Fruit fly (Drosophila melanogaster) whole organism, wandering third instar larva: ENCODE results near the gene Acph-1.

Experiments used
- Abd-B ChIP-seq: fragments of >200 bp; optimal IDR thresholded peaks from 2 replicates; lab custom pipeline; 2017; ENCODE audit warnings: missing biosample characterization, missing genetic modification characterization
- CG9705 ChIP-seq: fragments of 200-800 bp; sonication (Bioruptor generic); optimal IDR thresholded peaks from 2 replicates; lab custom pipeline; 2018; ENCODE audit warnings: missing biosample characterization, mild to moderate bottlenecking, missing genetic modification characterization
- CrebA ChIP-seq: fragments of 200-800 bp; sonication (Bioruptor generic); optimal IDR thresholded peaks from 2 replicates; lab custom pipeline; 2016; ENCODE audit warnings: missing biosample characterization, mild to moderate bottlenecking, missing genetic modification characterization, borderline replicate concordance
- Dfd ChIP-seq: fragments of >200 bp; optimal IDR thresholded peaks from 2 replicates; lab custom pipeline; 2017; ENCODE audit warnings: missing biosample characterization, missing genetic modification characterization
- Dif ChIP-seq: fragments of 200-275, 200-300 bp; sonication (Bioruptor generic); optimal IDR thresholded peaks from 2 replicates; lab custom pipeline; 2018; ENCODE audit warnings: missing biosample characterization, missing genetic modification characterization; ENCODE audit not compliant: partially characterized antibody
- GATAd ChIP-seq: sonication (Bioruptor generic); optimal IDR thresholded peaks from 2 replicates; lab custom pipeline; 2016; ENCODE audit warnings: missing biosample characterization, missing genetic modification characterization
- HLH106 ChIP-seq: fragments of 200-800 bp; optimal IDR thresholded peaks from 3 replicates; lab custom pipeline; 2019; ENCODE audit warnings: missing biosample characterization, mild to moderate bottlenecking, missing genetic modification characterization, moderate library complexity
- Hnf4 ChIP-seq: fragments of 200-800 bp; sonication (Bioruptor generic); optimal IDR thresholded peaks from 2 replicates; lab custom pipeline; 2016; ENCODE audit warnings: missing biosample characterization, mild to moderate bottlenecking, missing genetic modification characterization
- Hr78 ChIP-seq: fragments of >200 bp; optimal IDR thresholded peaks from 2 replicates; lab custom pipeline; 2017; ENCODE audit warnings: missing biosample characterization, missing genetic modification characterization
- Jra ChIP-seq: sonication (Bioruptor generic); optimal IDR thresholded peaks from 2 replicates; lab custom pipeline; 2016; ENCODE audit warnings: missing biosample characterization, missing genetic modification characterization
- Myc ChIP-seq: fragments of >200 bp; optimal IDR thresholded peaks from 2 replicates; lab custom pipeline; 2017
- N ChIP-seq: fragments of >200 bp; optimal IDR thresholded peaks from 2 replicates; lab custom pipeline; 2018; ENCODE audit warnings: missing biosample characterization, missing external identifiers, missing genetic modification characterization
- OdsH ChIP-seq: fragments of 200-800 bp; sonication (Bioruptor generic); optimal IDR thresholded peaks from 2 replicates; lab custom pipeline; 2016; ENCODE audit warnings: missing biosample characterization, mild to moderate bottlenecking, missing genetic modification characterization
- Rel ChIP-seq, 2 experiments: fragments of 200-800 bp; sonication (Bioruptor generic) in 1 of 2; optimal IDR thresholded peaks; 2 replicates in 1 of 2; 3 replicates in 1 of 2; lab custom pipeline; 2016 to 2019; ENCODE audit warnings: mild to moderate bottlenecking in 2 of 2, missing biosample characterization in 2 of 2, missing genetic modification characterization in 2 of 2, moderate library complexity in 1 of 2
- Sp1 ChIP-seq: fragments of 200-800 bp; sonication (Bioruptor generic); optimal IDR thresholded peaks from 3 replicates; lab custom pipeline; 2019; ENCODE audit warnings: missing biosample characterization, mild to moderate bottlenecking, missing genetic modification characterization, moderate library complexity
- Vsx2 ChIP-seq: fragments of 200-300, 225-300 bp; sonication (Bioruptor generic); optimal IDR thresholded peaks from 2 replicates; lab custom pipeline; 2018; ENCODE audit warnings: missing biosample characterization, missing genetic modification characterization; ENCODE audit not compliant: partially characterized antibody
- br ChIP-seq: fragments of 200-800 bp; sonication (Bioruptor generic); optimal IDR thresholded peaks from 2 replicates; lab custom pipeline; 2016; ENCODE audit warnings: missing biosample characterization, missing genetic modification characterization
- brk ChIP-seq: fragments of 200-800 bp; sonication (Bioruptor generic); optimal IDR thresholded peaks from 2 replicates; lab custom pipeline; 2016; ENCODE audit warnings: missing biosample characterization, mild to moderate bottlenecking, missing genetic modification characterization
- dl ChIP-seq, 2 experiments: fragments of 175-275, 200-275 bp in 1 of 2; fragments of 200-275 bp in 1 of 2; sonication (Bioruptor generic); optimal IDR thresholded peaks; lab custom pipeline; 2018; ENCODE audit warnings: mild to moderate bottlenecking in 2 of 2, missing biosample characterization in 2 of 2, missing genetic modification characterization in 2 of 2, moderate library complexity in 2 of 2; ENCODE audit not compliant: partially characterized antibody in 2 of 2, insufficient read depth in 1 of 2
- dsf ChIP-seq: sonication (Bioruptor generic); optimal IDR thresholded peaks from 2 replicates; lab custom pipeline; 2016; ENCODE audit warnings: missing biosample characterization, missing genetic modification characterization, borderline replicate concordance
- ey ChIP-seq: fragments of 200-800 bp; sonication (Bioruptor generic); optimal IDR thresholded peaks from 2 replicates; lab custom pipeline; 2016; ENCODE audit warnings: missing biosample characterization, missing genetic modification characterization
- foxo ChIP-seq, 2 experiments: fragments of 200-800 bp; sonication (Bioruptor generic); optimal IDR thresholded peaks; 2 replicates in 1 of 2; 3 replicates in 1 of 2; lab custom pipeline; 2016 to 2017; ENCODE audit warnings: missing biosample characterization in 2 of 2, missing genetic modification characterization in 2 of 2
- fru ChIP-seq: fragments of 200-800 bp; sonication (Bioruptor generic); optimal IDR thresholded peaks from 3 replicates; lab custom pipeline; 2016; ENCODE audit warnings: missing biosample characterization, mild to moderate bottlenecking, missing genetic modification characterization
- h ChIP-seq: fragments of 200-800 bp; sonication (Bioruptor generic); optimal IDR thresholded peaks from 3 replicates; lab custom pipeline; 2016; ENCODE audit warnings: missing biosample characterization, mild to moderate bottlenecking, missing genetic modification characterization
- jim ChIP-seq: fragments of 175-275, 200-325 bp; sonication (Bioruptor generic); optimal IDR thresholded peaks from 2 replicates; lab custom pipeline; 2016; ENCODE audit warnings: missing biosample characterization, mild to moderate bottlenecking, missing genetic modification characterization
- lola ChIP-seq: fragments of >200 bp; optimal IDR thresholded peaks from 2 replicates; lab custom pipeline; 2017; ENCODE audit warnings: missing biosample characterization, missing genetic modification characterization
- psq ChIP-seq: fragments of 200-800 bp; sonication (Bioruptor generic); optimal IDR thresholded peaks from 3 replicates; lab custom pipeline; 2017; ENCODE audit warnings: missing biosample characterization, mild to moderate bottlenecking, missing genetic modification characterization, moderate library complexity
- rgr ChIP-seq: fragments of 200-800 bp; sonication (Bioruptor generic); optimal IDR thresholded peaks from 3 replicates; lab custom pipeline; 2016; ENCODE audit warnings: missing biosample characterization, mild to moderate bottlenecking, missing genetic modification characterization
- sage ChIP-seq: fragments of 200-800 bp; sonication (Bioruptor generic); optimal IDR thresholded peaks from 2 replicates; lab custom pipeline; 2016; ENCODE audit warnings: missing biosample characterization, mild to moderate bottlenecking, missing genetic modification characterization
- tai ChIP-seq: sonication (Bioruptor generic); optimal IDR thresholded peaks from 2 replicates; lab custom pipeline; 2016; ENCODE audit warnings: missing biosample characterization, missing genetic modification characterization
- usp ChIP-seq: fragments of >200 bp; optimal IDR thresholded peaks from 2 replicates; lab custom pipeline; 2017; ENCODE audit warnings: missing biosample characterization, missing genetic modification characterization
- woc ChIP-seq: sonication (Bioruptor generic); optimal IDR thresholded peaks from 2 replicates; lab custom pipeline; 2016; ENCODE audit warnings: missing biosample characterization, mild to moderate bottlenecking, missing genetic modification characterization

Gene Acph-1

dm6 chr3R:30023445-30023844 is 30.2 kb upstream of the Acph-1 start:
- no peak for TF ChIP-seq Sp1
- no peak for TF ChIP-seq Dfd (GFP tag; lab: Kevin White, UChicago)
- TF ChIP-seq Dif: no peak
- no peak for TF ChIP-seq CrebA (GFP tag; lab: Kevin White, UChicago)
- TF ChIP-seq N (GFP tag; lab: Kevin White, UChicago): no peak
- no peak for TF ChIP-seq fru (GFP tag; lab: Kevin White, UChicago)

- TF ChIP-seq Hr78 (GFP tag; lab: Kevin White, UChicago) (peak; percentile 23), CG9705 (no peak), brk (GFP tag; lab: Kevin White, UChicago) (no peak), Myc (peak; percentile 72), HLH106 (tag; lab: Kevin White, UChicago) (no peak)
Measured at dm6 chr3R:30022452-30023028, 29.3 kb upstream of the Acph-1 start, which contains the start of the genes RpS28a and Axn. Gene RpS28a, minus strand, starts transcription at chr3R:30022648. Gene Axn, plus strand, starts transcription at chr3R:30022842.

DNA sequence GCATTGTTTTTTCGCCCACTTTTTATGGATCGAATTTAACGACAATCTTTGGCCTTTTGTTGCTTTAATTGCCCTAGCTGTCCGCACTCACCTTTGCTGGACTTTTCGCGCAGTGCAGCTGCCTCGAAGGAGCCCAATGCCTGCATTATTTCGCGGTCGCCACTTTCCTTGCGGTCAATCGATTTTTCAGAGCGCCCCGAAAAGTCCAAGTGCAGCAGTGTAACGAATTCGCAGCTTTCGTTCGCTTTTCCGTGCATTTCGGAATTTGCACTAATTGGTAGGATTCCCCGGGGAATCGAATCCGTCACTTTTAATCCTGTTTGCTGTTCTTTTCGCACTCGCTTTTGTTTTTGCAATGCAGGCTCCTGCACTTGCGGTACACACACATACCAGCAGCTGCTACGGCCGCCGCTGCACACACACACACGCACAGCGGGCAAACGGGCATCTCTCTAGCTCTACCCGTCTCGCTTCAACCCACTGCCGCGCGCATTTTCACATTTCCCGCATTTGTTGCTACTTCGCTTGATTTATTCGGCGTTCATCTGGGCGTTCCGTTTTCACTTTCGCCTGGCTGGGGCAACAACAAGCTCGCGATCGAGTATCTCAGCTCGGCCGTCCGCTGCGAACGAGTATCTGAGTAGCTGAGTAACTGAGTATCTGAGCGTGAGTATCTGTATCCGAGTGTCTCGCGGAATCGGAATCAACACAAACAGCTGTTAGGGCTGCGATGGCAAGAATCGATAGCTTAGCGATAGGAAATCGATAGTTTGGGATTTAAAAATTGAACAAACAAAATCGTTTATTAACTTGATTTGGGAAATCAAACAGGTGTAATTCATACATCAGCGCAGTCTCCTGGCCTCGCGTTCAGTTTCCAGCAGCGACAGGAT is 28.6 kb upstream of the Acph-1 start, which contains the start of gene Mgat2:
Mgat2 (minus strand) TSS at position 663 of the 893 bp plus-strand sequence.
- no peak for TF ChIP-seq lola (GFP tag; lab: Kevin White, UChicago)
- TF ChIP-seq Vsx2 (GFP tag; lab: Kevin White, UChicago): peak; percentile 26
- peak; percentile 19 for TF ChIP-seq br (GFP tag; lab: Kevin White, UChicago)
- TF ChIP-seq Sp1: peak; percentile 57
- no peak for TF ChIP-seq N (GFP tag; lab: Kevin White, UChicago)
- TF ChIP-seq Myc: no peak
- TF ChIP-seq Rel (GFP tag; optimal IDR thresholded peaks at IDR 0.05; lab: Kevin White, UChicago): no peak
- TF ChIP-seq Rel (tag; optimal IDR thresholded peaks at IDR 0.05; lab: Kevin White, UChicago): peak; percentile 70
- peak; percentile 59 for TF ChIP-seq Jra (GFP tag; lab: Kevin White, UChicago)
- peak; percentile 11 for TF ChIP-seq psq
- peak; percentile 81 for TF ChIP-seq Dif
- TF ChIP-seq dl (GFP tag; optimal IDR thresholded peaks at IDR 0.05; lab: Kevin White, UChicago; ENCODE audit: insufficient read depth in 1 of 2, partially characterized antibody in 2 of 2): peak in 1 of 2 experiments; percentile 41

dm6 chr3R:30021009-30021408 is 27.8 kb upstream of the Acph-1 start:
- TF ChIP-seq fru (GFP tag; lab: Kevin White, UChicago) (peak; percentile 22), Sp1 (peak; percentile 7), GATAd (GFP tag; lab: Kevin White, UChicago) (no peak), Abd-B (GFP tag; lab: Kevin White, UChicago) (no peak), N (GFP tag; lab: Kevin White, UChicago) (no peak), ey (peak; percentile 20), rgr (GFP tag; lab: Kevin White, UChicago) (peak; percentile 33), psq (peak; percentile 14), Rel (GFP tag; optimal IDR thresholded peaks at IDR 0.05; lab: Kevin White, UChicago) (no peak), Rel (tag; optimal IDR thresholded peaks at IDR 0.05; lab: Kevin White, UChicago) (no peak), foxo (GFP tag; optimal IDR thresholded peaks at IDR 0.05; lab: Kevin White, UChicago) (peak in 1 of 2 experiments; percentile 12), h (peak; percentile 38), Dfd (GFP tag; lab: Kevin White, UChicago) (no peak)

DNA sequence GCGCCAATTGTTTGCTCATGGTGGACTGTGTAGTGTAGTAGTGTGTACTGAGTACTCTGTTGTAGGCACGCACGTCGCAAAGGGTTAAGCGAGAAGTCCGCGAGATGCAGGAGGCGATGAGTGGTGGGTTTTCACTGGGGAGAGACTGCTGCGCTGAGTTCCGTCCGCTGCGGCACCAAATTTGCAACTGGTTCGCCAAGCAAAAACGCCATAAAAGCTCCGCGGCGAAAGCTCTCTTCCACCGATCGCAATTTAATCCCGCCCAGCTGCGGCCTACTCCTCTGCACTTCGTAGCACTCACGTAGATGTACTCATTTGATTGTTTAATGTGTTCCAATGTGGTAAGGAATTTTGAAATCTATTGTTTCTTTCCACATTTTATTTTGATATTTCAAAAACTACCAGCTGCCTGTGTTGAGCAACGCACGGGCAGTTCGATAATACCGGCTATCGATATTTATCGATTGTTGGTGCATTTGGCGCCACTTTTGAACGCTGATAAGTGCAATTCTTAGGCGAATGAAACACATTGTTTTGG is 21.8 kb upstream of the Acph-1 start, which contains the start of gene CG7920:
CG7920 (minus strand) TSS at position 308 of the 538 bp plus-strand sequence.
- peak; percentile 1 for TF ChIP-seq Myc
- TF ChIP-seq GATAd (GFP tag; lab: Kevin White, UChicago): peak; percentile 82
- peak; percentile 37 for TF ChIP-seq CG9705
- TF ChIP-seq Hr78 (GFP tag; lab: Kevin White, UChicago): no peak
- peak; percentile 53 for TF ChIP-seq Jra (GFP tag; lab: Kevin White, UChicago)
- TF ChIP-seq dsf (GFP tag; lab: Kevin White, UChicago): no peak
- no peak for TF ChIP-seq brk (GFP tag; lab: Kevin White, UChicago)
- no peak for TF ChIP-seq usp (GFP tag; lab: Kevin White, UChicago)
- TF ChIP-seq sage (GFP tag; lab: Kevin White, UChicago): no peak
- TF ChIP-seq ey: peak; percentile 3
- TF ChIP-seq jim: no peak
- TF ChIP-seq OdsH (GFP tag; lab: Kevin White, UChicago): peak; percentile 19
- peak in 1 of 2 experiments; percentile 52 for TF ChIP-seq foxo (GFP tag; optimal IDR thresholded peaks at IDR 0.05; lab: Kevin White, UChicago)
- no peak for TF ChIP-seq Rel (GFP tag; optimal IDR thresholded peaks at IDR 0.05; lab: Kevin White, UChicago)
- peak; percentile 70 for TF ChIP-seq Rel (tag; optimal IDR thresholded peaks at IDR 0.05; lab: Kevin White, UChicago)
- no peak for TF ChIP-seq HLH106 (tag; lab: Kevin White, UChicago)
- no peak for TF ChIP-seq woc (GFP tag; lab: Kevin White, UChicago)
- no peak for TF ChIP-seq Abd-B (GFP tag; lab: Kevin White, UChicago)
- peak; percentile 58 for TF ChIP-seq Hnf4 (GFP tag; lab: Kevin White, UChicago)
- TF ChIP-seq N (GFP tag; lab: Kevin White, UChicago): no peak
- TF ChIP-seq dl (GFP tag; optimal IDR thresholded peaks at IDR 0.05; lab: Kevin White, UChicago; ENCODE audit: insufficient read depth in 1 of 2, partially characterized antibody in 2 of 2): no peak
- TF ChIP-seq Sp1: peak; percentile 63
- no peak for TF ChIP-seq lola (GFP tag; lab: Kevin White, UChicago)
- peak; percentile 51 for TF ChIP-seq h
- peak; percentile 61 for TF ChIP-seq Vsx2 (GFP tag; lab: Kevin White, UChicago)
- TF ChIP-seq Dfd (GFP tag; lab: Kevin White, UChicago): no peak
- TF ChIP-seq fru (GFP tag; lab: Kevin White, UChicago): peak; percentile 56
- no peak for TF ChIP-seq tai (GFP tag; lab: Kevin White, UChicago)
- TF ChIP-seq psq: no peak
- peak; percentile 56 for TF ChIP-seq rgr (GFP tag; lab: Kevin White, UChicago)
- TF ChIP-seq br (GFP tag; lab: Kevin White, UChicago): peak; percentile 4
